Worm (Caenorhabditis elegans) whole organism, L1 larva: Measurements from ENCODE around the gene F38B6.3.

Experiments
- alr-1 ChIP-seq: fragments of 200-800 bp; sonication (Bioruptor generic); optimal IDR thresholded peaks from 2 replicates; lab custom pipeline; 2018; ENCODE audit warnings: borderline replicate concordance, mild to moderate bottlenecking, missing genetic modification characterization, missing compliant biosample characterization
- ama-1 ChIP-seq: fragments of 150-350 bp; optimal IDR thresholded peaks from 2 replicates; lab custom pipeline; 2014
- blmp-1 ChIP-seq: fragments of 150-350 bp; optimal IDR thresholded peaks from 2 replicates; lab custom pipeline; 2014; ENCODE audit warnings: missing biosample characterization, missing genetic modification characterization
- ceh-90 ChIP-seq: sonication (generic microtip); optimal IDR thresholded peaks from 2 replicates; lab custom pipeline; 2016; ENCODE audit warnings: missing genetic modification characterization, missing compliant biosample characterization
- dpl-1 ChIP-seq, 3 experiments: fragments of 150-350 bp in 2 of 3; sonication (generic microtip) in 1 of 3; optimal IDR thresholded peaks; 2 replicates each; lab custom pipeline; 2014 to 2017; ENCODE audit warnings: missing biosample characterization in 3 of 3, missing genetic modification characterization in 3 of 3, missing genetic modification reagents in 3 of 3
- efl-1 ChIP-seq, 4 experiments: fragments of 150-350 bp; optimal IDR thresholded peaks in 3 of 4; peaks in 1 of 4; 1 replicate in 1 of 4; 2 replicates in 3 of 4; lab custom pipeline; 2014; ENCODE audit warnings: missing biosample characterization in 2 of 4, missing genetic modification characterization in 2 of 4, missing genetic modification reagents in 2 of 4
- elt-2 ChIP-seq: sonication (generic microtip); optimal IDR thresholded peaks from 2 replicates; lab custom pipeline; 2016; ENCODE audit warnings: missing genetic modification characterization, mild to moderate bottlenecking, inconsistent platforms, missing compliant biosample characterization, missing genetic modification reagents
- elt-3 ChIP-seq, 6 experiments: fragments of 150-350 bp in 1 of 6; sonication (generic microtip); optimal IDR thresholded peaks; 2 replicates each; lab custom pipeline; 2017 to 2018; ENCODE audit warnings: missing biosample characterization in 6 of 6, missing genetic modification characterization in 6 of 6, inconsistent platforms in 1 of 6
- ets-5 ChIP-seq: fragments of 200-800 bp; sonication (Bioruptor generic); IDR thresholded peaks from 2 replicates; pipeline ENCODE4 v1.3.6; 2022; ENCODE audit warnings: missing genetic modification characterization, missing compliant biosample characterization
- fkh-10 ChIP-seq: sonication (generic microtip); optimal IDR thresholded peaks from 2 replicates; lab custom pipeline; 2017; ENCODE audit warnings: missing biosample characterization, missing genetic modification reagents, missing genetic modification characterization
- grh-1 ChIP-seq: fragments of 200-800 bp; sonication (Bioruptor generic); IDR thresholded peaks from 2 replicates; pipeline ENCODE4 v1.3.6; 2022; ENCODE audit warnings: missing genetic modification reagents, missing genetic modification characterization, missing compliant biosample characterization
- hlh-4 ChIP-seq: sonication (generic microtip); optimal IDR thresholded peaks from 2 replicates; lab custom pipeline; 2016; ENCODE audit warnings: mild to moderate bottlenecking, missing genetic modification characterization, missing compliant biosample characterization
- irx-1 ChIP-seq: sonication (generic microtip); optimal IDR thresholded peaks from 2 replicates; lab custom pipeline; 2016; ENCODE audit warnings: missing genetic modification characterization, missing compliant biosample characterization
- lin-14 ChIP-seq: fragments of 200-800 bp; sonication (Bioruptor generic); optimal IDR thresholded peaks from 2 replicates; lab custom pipeline; 2018; ENCODE audit warnings: mild to moderate bottlenecking, missing genetic modification characterization, moderate library complexity, missing compliant biosample characterization
- lin-35 ChIP-seq, 2 experiments: fragments of 150-350 bp; optimal IDR thresholded peaks; 2 replicates each; lab custom pipeline; 2014; ENCODE audit warnings: missing biosample characterization in 2 of 2, missing genetic modification characterization in 2 of 2, missing genetic modification reagents in 2 of 2
- mdl-1 ChIP-seq, 2 experiments: fragments of 150-350 bp; optimal IDR thresholded peaks; 2 replicates each; lab custom pipeline; 2014 to 2017; ENCODE audit warnings: missing biosample characterization in 2 of 2, missing genetic modification characterization in 2 of 2, inconsistent platforms in 1 of 2
- mep-1 ChIP-seq: fragments of 150-350 bp; optimal IDR thresholded peaks from 2 replicates; lab custom pipeline; 2014; ENCODE audit warnings: missing biosample characterization, missing genetic modification characterization
- nhr-12 ChIP-seq: sonication (generic microtip); optimal IDR thresholded peaks from 2 replicates; lab custom pipeline; 2017; ENCODE audit warnings: missing biosample characterization, missing genetic modification characterization
- nhr-19 ChIP-seq: fragments of 200-800 bp; sonication (Bioruptor generic); conservative IDR thresholded peaks from 2 replicates; pipeline ENCODE4 v1.3.6; 2022; ENCODE audit warnings: missing genetic modification characterization, missing compliant biosample characterization
- nhr-20 ChIP-seq: sonication (generic microtip); optimal IDR thresholded peaks from 2 replicates; lab custom pipeline; 2016; ENCODE audit warnings: mild to moderate bottlenecking, missing genetic modification characterization, missing compliant biosample characterization
- nhr-237 ChIP-seq: fragments of 150-350 bp; optimal IDR thresholded peaks from 2 replicates; lab custom pipeline; 2014; ENCODE audit warnings: missing biosample characterization, missing genetic modification characterization
- nhr-28 ChIP-seq: fragments of 150-350 bp; optimal IDR thresholded peaks from 2 replicates; lab custom pipeline; 2014; ENCODE audit warnings: missing biosample characterization, missing genetic modification characterization
- nhr-71 ChIP-seq: sonication (generic microtip); optimal IDR thresholded peaks from 2 replicates; lab custom pipeline; 2016; ENCODE audit warnings: mild to moderate bottlenecking, missing genetic modification characterization, moderate library complexity, missing compliant biosample characterization
- nhr-77 ChIP-seq: fragments of 150-350 bp; optimal IDR thresholded peaks from 2 replicates; lab custom pipeline; 2014; ENCODE audit warnings: missing biosample characterization, missing genetic modification characterization
- nhr-85 ChIP-seq: sonication (generic microtip); peaks from one replicate; lab custom pipeline; 2016; ENCODE audit warnings: missing genetic modification characterization, inconsistent platforms, missing compliant biosample characterization
- pax-3 ChIP-seq: fragments of 200-800 bp; sonication (Bioruptor generic); optimal IDR thresholded peaks from 2 replicates; lab custom pipeline; 2018; ENCODE audit warnings: mild to moderate bottlenecking, missing genetic modification characterization, moderate library complexity, missing compliant biosample characterization
- pqm-1 ChIP-seq: sonication (generic microtip); optimal IDR thresholded peaks from 3 replicates; lab custom pipeline; 2017; ENCODE audit warnings: missing biosample characterization, missing genetic modification characterization
- snu-23 ChIP-seq: sonication (generic microtip); optimal IDR thresholded peaks from 2 replicates; lab custom pipeline; 2016; ENCODE audit warnings: missing genetic modification characterization, missing compliant biosample characterization
- sox-4 ChIP-seq: sonication (generic microtip); optimal IDR thresholded peaks from 2 replicates; lab custom pipeline; 2016; ENCODE audit warnings: missing genetic modification characterization, missing compliant biosample characterization
- swsn-7 ChIP-seq: sonication (generic microtip); optimal IDR thresholded peaks from 2 replicates; lab custom pipeline; 2016; ENCODE audit warnings: missing genetic modification characterization, missing compliant biosample characterization
- tbx-2 ChIP-seq: sonication (generic microtip); optimal IDR thresholded peaks from 2 replicates; lab custom pipeline; 2016; ENCODE audit warnings: missing genetic modification characterization, missing compliant biosample characterization
- zag-1 ChIP-seq: fragments of 150-350 bp; optimal IDR thresholded peaks from 2 replicates; lab custom pipeline; 2014; ENCODE audit warnings: missing biosample characterization, missing genetic modification characterization
- ztf-11 ChIP-seq, 2 experiments: sonication (generic microtip); optimal IDR thresholded peaks; 2 replicates each; lab custom pipeline; 2016 to 2017; ENCODE audit warnings: missing genetic modification characterization in 2 of 2, missing biosample characterization in 1 of 2, missing compliant biosample characterization in 1 of 2
- ztf-4 ChIP-seq: fragments of 150-350 bp; optimal IDR thresholded peaks from 2 replicates; lab custom pipeline; 2014; ENCODE audit warnings: missing biosample characterization, missing genetic modification characterization

Gene F38B6.3

ce11 chrX:6713277-6713676 lies 19.8 kb downstream of the F38B6.3 start, which contains the start of gene nas-11:
Gene nas-11 (plus strand): TSS chrX:6713577.
- TF ChIP-seq efl-1 (optimal IDR thresholded peaks at IDR 0.05; lab: Kevin White, UChicago) (no peak), efl-1 (GFP tag; optimal IDR thresholded peaks at IDR 0.05 in 1 of 2; lab: Kevin White, UChicago) (peak in 1 of 2 experiments; percentile 77), lin-14 (GFP tag; lab: Kevin White, UChicago) (no peak), ceh-90 (tag; lab: Kevin White, UChicago) (no peak)

ce11 chrX:6718595-6718994 lies 25.2 kb downstream of the F38B6.3 start, which contains the start of gene smf-2:
Gene smf-2 (minus strand): TSS chrX:6718695.
- no peak for TF ChIP-seq fkh-10 (GFP tag; lab: Kevin White, UChicago)
- no peak for TF ChIP-seq nhr-28 (tag; lab: Kevin White, UChicago)
- TF ChIP-seq efl-1 (optimal IDR thresholded peaks at IDR 0.05; lab: Kevin White, UChicago), result no peak
- TF ChIP-seq efl-1 (GFP tag; optimal IDR thresholded peaks at IDR 0.05 in 1 of 2; lab: Kevin White, UChicago), result no peak
- no peak for TF ChIP-seq nhr-237

- TF ChIP-seq elt-2 (tag; lab: Kevin White, UChicago) (peak; percentile 47), alr-1 (no peak)
Observed at ce11 chrX:6722966-6723365, 29.5 kb downstream of the F38B6.3 start, which contains the start of gene smf-1. Gene smf-1 (minus strand): TSS chrX:6723066.

- no peak for TF ChIP-seq ztf-4 (tag; lab: Kevin White, UChicago)
- TF ChIP-seq mdl-1 (tag; optimal IDR thresholded peaks at IDR 0.05; lab: Kevin White, UChicago), result peak in 1 of 2 experiments; percentile 31
- no peak for TF ChIP-seq nhr-71
- peak; percentile 42 for TF ChIP-seq ama-1 (lab: Kevin White, UChicago)
- TF ChIP-seq, all 84 proteins: peak for 2
Observed at ce11 chrX:6725260-6725718, 31.9 kb downstream of the F38B6.3 start, which contains the start of gene slc-25A10. Gene slc-25A10 (minus strand): TSS chrX:6725668.

- no peak for TF ChIP-seq ets-5 (GFP tag; lab: Robert Waterston, UW)
- no peak for TF ChIP-seq dpl-1 (GFP tag; optimal IDR thresholded peaks at IDR 0.05; lab: Kevin White, UChicago)
- TF ChIP-seq tbx-2 (tag; lab: Kevin White, UChicago), result no peak
- TF ChIP-seq nhr-20 (tag; lab: Kevin White, UChicago), result no peak
- no peak for TF ChIP-seq pax-3 (tag; lab: Kevin White, UChicago)
- TF ChIP-seq sox-4 (tag; lab: Kevin White, UChicago), result no peak
- TF ChIP-seq nhr-85 (tag; lab: Kevin White, UChicago), result peak; percentile 54
- no peak for TF ChIP-seq nhr-12
- TF ChIP-seq lin-35 (GFP tag; optimal IDR thresholded peaks at IDR 0.05; lab: Kevin White, UChicago), result peak in 1 of 2 experiments; percentile 30
- no peak for TF ChIP-seq pqm-1 (tag; lab: Kevin White, UChicago)
- no peak for TF ChIP-seq grh-1 (GFP tag; lab: Robert Waterston, UW)
- TF ChIP-seq hlh-4 (tag; lab: Kevin White, UChicago), result no peak
- TF ChIP-seq mep-1 (tag; lab: Kevin White, UChicago), result peak; percentile 6
- TF ChIP-seq nhr-77 (tag; lab: Kevin White, UChicago), result no peak
- peak in 2 of 6 experiments; percentile 12 to 38 for TF ChIP-seq elt-3 (tag; optimal IDR thresholded peaks at IDR 0.05; lab: Kevin White, UChicago)
- TF ChIP-seq zag-1 (tag; lab: Kevin White, UChicago), result no peak
- TF ChIP-seq nhr-71, result peak; percentile 3
- TF ChIP-seq snu-23 (GFP tag; lab: Kevin White, UChicago), result no peak
- peak; percentile 28 for TF ChIP-seq elt-2 (tag; lab: Kevin White, UChicago)
- TF ChIP-seq irx-1 (tag; lab: Kevin White, UChicago), result no peak
- TF ChIP-seq swsn-7 (tag; lab: Kevin White, UChicago), result no peak
- peak; percentile 51 for TF ChIP-seq lin-14 (GFP tag; lab: Kevin White, UChicago)
- no peak for TF ChIP-seq nhr-19
- no peak for TF ChIP-seq ztf-11 (tag; optimal IDR thresholded peaks at IDR 0.05; lab: Kevin White, UChicago)
- peak; percentile 0 for TF ChIP-seq blmp-1 (tag; lab: Kevin White, UChicago)
Observed at ce11 chrX:6728820-6729396, 35.5 kb downstream of the F38B6.3 start.
